Worm (Caenorhabditis elegans): ENCODE data around the gene npr-38.

DNA sequence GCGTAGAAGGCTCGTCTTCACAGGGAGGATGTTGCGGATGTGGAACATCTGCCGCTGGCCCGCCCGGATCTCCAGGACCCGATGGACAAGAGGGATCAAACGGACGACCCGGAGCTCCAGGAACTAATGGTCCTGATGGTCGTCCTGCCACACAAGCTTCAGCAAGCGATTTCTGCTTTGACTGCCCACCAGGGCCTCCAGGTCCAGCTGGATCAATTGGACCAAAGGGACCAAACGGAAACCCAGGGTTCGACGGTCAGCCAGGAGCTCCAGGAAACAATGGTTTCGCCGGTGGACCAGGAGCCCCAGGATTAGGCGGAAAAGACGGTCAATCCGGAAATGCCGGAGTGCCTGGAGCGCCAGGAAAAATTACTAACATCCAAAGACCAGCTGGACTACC is 23.1 kb downstream of the npr-38 start:
- TF ChIP-seq pha-4 (tag; optimal IDR thresholded peaks at IDR 0.05), result no peak
- no peak for TF ChIP-seq nhr-28 (tag; optimal IDR thresholded peaks at IDR 0.05)
- TF ChIP-seq elt-3 (tag; optimal IDR thresholded peaks at IDR 0.05), result no peak
- TF ChIP-seq nhr-12 (tag; optimal IDR thresholded peaks at IDR 0.05), result no peak
- no peak for TF ChIP-seq nhr-237 (tag; optimal IDR thresholded peaks at IDR 0.05)
- TF ChIP-seq mep-1 (tag; optimal IDR thresholded peaks at IDR 0.05), result no peak
- TF ChIP-seq unc-39 (tag; optimal IDR thresholded peaks at IDR 0.05), result no peak
- TF ChIP-seq ces-1 (GFP tag; optimal IDR thresholded peaks at IDR 0.05), result no peak
